Fruit fly (Drosophila melanogaster) Kc167 (cell line): ENCODE results near the gene Zip88E.

ENCODE experiments used
- Myc ChIP-seq: fragments of >200 bp; optimal IDR thresholded peaks from 2 replicates; lab custom pipeline; 2017; ENCODE audit warnings: missing external identifiers
- Sin3A ChIP-seq: fragments of >200 bp; optimal IDR thresholded peaks from 2 replicates; lab custom pipeline; 2018; ENCODE audit warnings: missing external identifiers
- h ChIP-seq: fragments of >200 bp; optimal IDR thresholded peaks from 3 replicates; lab custom pipeline; 2018; ENCODE audit warnings: missing external identifiers
- insv ChIP-seq: fragments of >200 bp; optimal IDR thresholded peaks from 3 replicates; lab custom pipeline; 2018; ENCODE audit warnings: missing external identifiers
- psq ChIP-seq: fragments of >200 bp; optimal IDR thresholded peaks from 2 replicates; lab custom pipeline; 2017; ENCODE audit warnings: missing external identifiers
- ttk ChIP-seq: sonication (Bioruptor generic); optimal IDR thresholded peaks from 2 replicates; lab custom pipeline; 2017; ENCODE audit warnings: missing external identifiers

The Zip88E gene

dm6 chr3R:15268426-15268825 is at the start of gene Zip88E, which contains the start of gene CG14864:
Zip88E (plus strand) TSS chr3R:15268662.
CG14864 (minus strand) TSS chr3R:15268538.
- TF ChIP-seq h (lab: Kevin White, UChicago) (no peak), Sin3A (lab: Kevin White, UChicago) (no peak), ttk (lab: Kevin White, UChicago) (no peak), insv (lab: Kevin White, UChicago) (no peak), Myc (lab: Kevin White, UChicago) (no peak), psq (lab: Kevin White, UChicago) (no peak)

- TF ChIP-seq Sin3A (lab: Kevin White, UChicago): no peak
- no peak for TF ChIP-seq psq (lab: Kevin White, UChicago)
- TF ChIP-seq h (lab: Kevin White, UChicago): no peak
- TF ChIP-seq ttk (lab: Kevin White, UChicago): no peak
- no peak for TF ChIP-seq insv (lab: Kevin White, UChicago)
- TF ChIP-seq Myc (lab: Kevin White, UChicago): no peak
Measured at dm6 chr3R:15218824-15219576, 49.5 kb upstream of the Zip88E start, which contains the start of the genes SIDL and CG12241. SIDL (minus strand) TSS chr3R:15218874. CG12241 (plus strand) TSS chr3R:15219256.

dm6 chr3R:15222973-15223372 is 45.5 kb upstream of the Zip88E start, which contains the start of gene Polr2G:
Polr2G (minus strand) TSS chr3R:15223180.
- TF ChIP-seq Sin3A (lab: Kevin White, UChicago) (no peak), psq (lab: Kevin White, UChicago) (no peak), insv (lab: Kevin White, UChicago) (no peak), Myc (lab: Kevin White, UChicago) (no peak), ttk (lab: Kevin White, UChicago) (no peak), h (lab: Kevin White, UChicago) (no peak)

dm6 chr3R:15225279-15225730 is 43.2 kb upstream of the Zip88E start, which contains the start of the genes CG31344 and Caf1-55:
CG31344 (minus strand) TSS chr3R:15225329.
Caf1-55 (plus strand) TSS chr3R:15225576.
- TF ChIP-seq Sin3A (lab: Kevin White, UChicago) (no peak), insv (lab: Kevin White, UChicago) (no peak), psq (lab: Kevin White, UChicago) (no peak), Myc (lab: Kevin White, UChicago) (no peak), ttk (lab: Kevin White, UChicago) (no peak), h (lab: Kevin White, UChicago) (no peak)

- TF ChIP-seq Myc (lab: Kevin White, UChicago): no peak
- TF ChIP-seq ttk (lab: Kevin White, UChicago): no peak
- TF ChIP-seq Sin3A (lab: Kevin White, UChicago): no peak
- no peak for TF ChIP-seq insv (lab: Kevin White, UChicago)
- TF ChIP-seq h (lab: Kevin White, UChicago): no peak
- TF ChIP-seq psq (lab: Kevin White, UChicago): no peak
Measured at dm6 chr3R:15229329-15229876, 39.1 kb upstream of the Zip88E start, which contains the start of the genes Art3 and mRpS10. Art3 (minus strand) TSS chr3R:15229408. mRpS10 (plus strand) TSS chr3R:15229665.

dm6 chr3R:15230285-15230684 is 38.2 kb upstream of the Zip88E start, which contains the start of gene CG34316:
CG34316 (plus strand) TSS chr3R:15230585.
- TF ChIP-seq psq (lab: Kevin White, UChicago) (no peak), Myc (lab: Kevin White, UChicago) (no peak)

- TF ChIP-seq Myc (lab: Kevin White, UChicago): no peak
- no peak for TF ChIP-seq ttk (lab: Kevin White, UChicago)
- no peak for TF ChIP-seq h (lab: Kevin White, UChicago)
- no peak for TF ChIP-seq Sin3A (lab: Kevin White, UChicago)
- no peak for TF ChIP-seq psq (lab: Kevin White, UChicago)
Measured at dm6 chr3R:15231635-15232138, 36.8 kb upstream of the Zip88E start.

- no peak for TF ChIP-seq psq (lab: Kevin White, UChicago)
- TF ChIP-seq Myc (lab: Kevin White, UChicago): no peak
- TF ChIP-seq h (lab: Kevin White, UChicago): no peak
- TF ChIP-seq ttk (lab: Kevin White, UChicago): no peak
- no peak for TF ChIP-seq Sin3A (lab: Kevin White, UChicago)
- no peak for TF ChIP-seq insv (lab: Kevin White, UChicago)
Measured at dm6 chr3R:15242186-15243045, 26.0 kb upstream of the Zip88E start, which contains the start of the genes tefu and Hsc70-4. tefu (minus strand) TSS chr3R:15242236. Hsc70-4 (plus strand) TSS chr3R:15242687.

- TF ChIP-seq ttk (lab: Kevin White, UChicago) (no peak), Sin3A (lab: Kevin White, UChicago) (no peak), psq (lab: Kevin White, UChicago) (no peak), Myc (lab: Kevin White, UChicago) (no peak), h (lab: Kevin White, UChicago) (no peak), insv (lab: Kevin White, UChicago) (no peak)
Measured at dm6 chr3R:15243046-15243356, 25.5 kb upstream of the Zip88E start.

dm6 chr3R:15243452-15243851 is 25.0 kb upstream of the Zip88E start:
- no peak for TF ChIP-seq psq (lab: Kevin White, UChicago)
- TF ChIP-seq ttk (lab: Kevin White, UChicago): no peak
- TF ChIP-seq insv (lab: Kevin White, UChicago): no peak
- TF ChIP-seq Myc (lab: Kevin White, UChicago): no peak
